Worm (Caenorhabditis elegans) whole organism, mixed stage, embryonic: Measurements from ENCODE around the gene Y42H9B.3.

Experiments
- blmp-1 ChIP-seq: fragments of 150-350 bp; optimal IDR thresholded peaks from 2 replicates; lab custom pipeline; 2014; ENCODE audit warnings: missing biosample characterization, missing genetic modification characterization
- ceh-83 ChIP-seq: fragments of 200-800 bp; sonication (Bioruptor generic); optimal IDR thresholded peaks from 2 replicates; lab custom pipeline; 2018; ENCODE audit warnings: mild to moderate bottlenecking, missing genetic modification characterization, missing compliant biosample characterization
- lin-13 ChIP-seq: fragments of 150-350 bp; optimal IDR thresholded peaks from 2 replicates; lab custom pipeline; 2014; ENCODE audit warnings: missing biosample characterization, missing genetic modification characterization
- lin-32 ChIP-seq: fragments of 200-800 bp; sonication (Bioruptor generic); optimal IDR thresholded peaks from 2 replicates; lab custom pipeline; 2018; ENCODE audit warnings: mild to moderate bottlenecking, missing genetic modification characterization, missing compliant biosample characterization
- nhr-237 ChIP-seq: fragments of 150-350 bp; optimal IDR thresholded peaks from 2 replicates; lab custom pipeline; 2014; ENCODE audit warnings: missing biosample characterization, missing genetic modification characterization
- nhr-28 ChIP-seq: fragments of 150-350 bp; optimal IDR thresholded peaks from 2 replicates; lab custom pipeline; 2014; ENCODE audit warnings: missing biosample characterization, missing genetic modification characterization
- pha-4 ChIP-seq: fragments of 150-350 bp; optimal IDR thresholded peaks from 2 replicates; lab custom pipeline; 2018; ENCODE audit warnings: missing biosample characterization, missing genetic modification reagents, missing genetic modification characterization
- unc-62 ChIP-seq: fragments of 150-350 bp; optimal IDR thresholded peaks from 2 replicates; lab custom pipeline; 2014; ENCODE audit warnings: missing biosample characterization, missing genetic modification reagents, missing genetic modification characterization
- ztf-11 ChIP-seq: fragments of 150-350 bp; optimal IDR thresholded peaks from 2 replicates; lab custom pipeline; 2014; ENCODE audit warnings: missing biosample characterization, missing genetic modification characterization

- TF ChIP-seq ztf-11 (tag; lab: Kevin White, UChicago) (no peak), ceh-83 (no peak), pha-4 (no peak), nhr-28 (tag; lab: Kevin White, UChicago) (no peak), nhr-237 (tag; lab: Kevin White, UChicago) (no peak), unc-62 (GFP tag; lab: Kevin White, UChicago) (no peak), lin-32 (GFP tag; lab: Kevin White, UChicago) (no peak), blmp-1 (tag; lab: Kevin White, UChicago) (no peak), lin-13 (no peak)
Measured at ce11 chrIV:8040610-8041317, 28.5 kb upstream of the Y42H9B.3 start.
